Fruit fly (Drosophila melanogaster) whole organism, pupa: Measurements from ENCODE around the gene nur.

ENCODE experiments used
- CG10348 ChIP-seq: fragments of 200-800 bp; sonication (Bioruptor generic); IDR thresholded peaks from 2 replicates; pipeline ENCODE4 v1.3.6; 2022; ENCODE audit warnings: missing biosample characterization, missing genetic modification characterization
- CG12605 ChIP-seq: fragments of 200-800 bp; sonication (Bioruptor generic); IDR thresholded peaks from 2 replicates; pipeline ENCODE4 v1.3.6; 2022; ENCODE audit warnings: missing biosample characterization, missing genetic modification characterization
- CG13204 ChIP-seq: fragments of 200-800 bp; sonication (Bioruptor generic); optimal IDR thresholded peaks from 2 replicates; lab custom pipeline; 2018; ENCODE audit warnings: missing biosample characterization, mild to moderate bottlenecking, missing genetic modification characterization, moderate library complexity
- CG14655 ChIP-seq: fragments of 200-800 bp; sonication (Bioruptor generic); optimal IDR thresholded peaks from 3 replicates; lab custom pipeline; 2017; ENCODE audit warnings: mild to moderate bottlenecking, missing biosample characterization, missing genetic modification reagents, missing genetic modification characterization
- CG15710 ChIP-seq: fragments of 200-800 bp; sonication (Bioruptor generic); optimal IDR thresholded peaks from 2 replicates; lab custom pipeline; 2018; ENCODE audit warnings: missing biosample characterization, mild to moderate bottlenecking, missing genetic modification characterization, moderate library complexity
- CG17806 ChIP-seq: fragments of 200-800 bp; sonication (Bioruptor generic); optimal IDR thresholded peaks from 2 replicates; lab custom pipeline; 2018; ENCODE audit warnings: missing biosample characterization, mild to moderate bottlenecking, missing genetic modification characterization, moderate library complexity
- CG32121 ChIP-seq: fragments of 200-800 bp; sonication (Bioruptor generic); IDR thresholded peaks from 2 replicates; pipeline ENCODE4 v1.3.6; 2022; ENCODE audit warnings: missing biosample characterization, missing genetic modification characterization
- CG34367 ChIP-seq: fragments of 200-800 bp; sonication (Bioruptor generic); optimal IDR thresholded peaks from 2 replicates; lab custom pipeline; 2018; ENCODE audit warnings: missing biosample characterization, mild to moderate bottlenecking, missing genetic modification characterization
- CG4496 ChIP-seq: fragments of 200-800 bp; sonication (Bioruptor generic); IDR thresholded peaks from 3 replicates; pipeline ENCODE4 v1.3.6; 2022; ENCODE audit warnings: missing biosample characterization, missing genetic modification characterization
- CG8159 ChIP-seq: fragments of 200-800 bp; sonication (Bioruptor generic); optimal IDR thresholded peaks from 3 replicates; lab custom pipeline; 2018; ENCODE audit warnings: missing biosample characterization, mild to moderate bottlenecking, missing genetic modification characterization, moderate library complexity
- CG8301 ChIP-seq: fragments of 200-800 bp; sonication (Bioruptor generic); optimal IDR thresholded peaks from 2 replicates; lab custom pipeline; 2018; ENCODE audit warnings: missing biosample characterization, mild to moderate bottlenecking, missing genetic modification characterization
- CG9948 ChIP-seq: fragments of 200-800 bp; sonication (Bioruptor generic); optimal IDR thresholded peaks from 2 replicates; lab custom pipeline; 2018; ENCODE audit warnings: missing biosample characterization, mild to moderate bottlenecking, missing genetic modification characterization, moderate library complexity
- D1 ChIP-seq: fragments of 200-800 bp; sonication (Bioruptor generic); optimal IDR thresholded peaks from 2 replicates; lab custom pipeline; 2018; ENCODE audit warnings: missing biosample characterization, mild to moderate bottlenecking, missing genetic modification characterization, moderate library complexity
- EcR ChIP-seq: fragments of 200-800 bp; sonication (Bioruptor generic); optimal IDR thresholded peaks from 3 replicates; lab custom pipeline; 2019; ENCODE audit warnings: missing biosample characterization, missing genetic modification characterization, mild to moderate bottlenecking, moderate library complexity, missing genetic modification reagents
- Ets98B ChIP-seq: fragments of 200-800 bp; sonication (Bioruptor generic); IDR thresholded peaks from 2 replicates; pipeline ENCODE4 v1.3.6; 2022; ENCODE audit warnings: missing biosample characterization, missing genetic modification characterization
- Pif1A ChIP-seq: fragments of 200-800 bp; sonication (Bioruptor generic); optimal IDR thresholded peaks from 3 replicates; lab custom pipeline; 2016; ENCODE audit warnings: missing biosample characterization, missing genetic modification characterization
- Pif1B ChIP-seq: fragments of 200-800 bp; sonication (Bioruptor generic); optimal IDR thresholded peaks from 3 replicates; lab custom pipeline; 2016; ENCODE audit warnings: missing biosample characterization, missing genetic modification characterization
- Snoo ChIP-seq: fragments of 200-800 bp; sonication (Bioruptor generic); optimal IDR thresholded peaks from 3 replicates; lab custom pipeline; 2017; ENCODE audit warnings: missing biosample characterization, mild to moderate bottlenecking, missing genetic modification characterization, inconsistent platforms
- fd96Ca ChIP-seq: fragments of 200-800 bp; sonication (Bioruptor generic); IDR thresholded peaks from 3 replicates; pipeline ENCODE4 v1.3.6; 2022; ENCODE audit warnings: missing biosample characterization, missing genetic modification characterization
- gl ChIP-seq: fragments of 200-800 bp; sonication (Bioruptor generic); optimal IDR thresholded peaks from 2 replicates; lab custom pipeline; 2018; ENCODE audit warnings: missing biosample characterization, mild to moderate bottlenecking, missing genetic modification characterization
- rn ChIP-seq: fragments of 200-800 bp; sonication (Bioruptor generic); IDR thresholded peaks from 2 replicates; pipeline ENCODE4 v1.3.6; 2022; ENCODE audit warnings: missing biosample characterization, missing genetic modification characterization

The nur gene

dm6 chr2L:13770884-13771283 lies 34.9 kb downstream of the nur start:
- TF ChIP-seq CG17806 (tag; lab: Kevin White, UChicago): no peak
- no peak for TF ChIP-seq Pif1A (GFP tag; lab: Kevin White, UChicago)
- TF ChIP-seq rn (GFP tag; lab: Robert Waterston, UW): no peak
- no peak for TF ChIP-seq CG32121
- TF ChIP-seq CG4496: no peak
- no peak for TF ChIP-seq D1 (tag; lab: Kevin White, UChicago)
- no peak for TF ChIP-seq Snoo
- no peak for TF ChIP-seq CG15710 (tag; lab: Kevin White, UChicago)
- TF ChIP-seq CG13204 (GFP tag; lab: Kevin White, UChicago): no peak
- no peak for TF ChIP-seq CG14655 (GFP tag; lab: Kevin White, UChicago)
- TF ChIP-seq CG10348: no peak
- no peak for TF ChIP-seq EcR (GFP tag; lab: Kevin White, UChicago)

DNA sequence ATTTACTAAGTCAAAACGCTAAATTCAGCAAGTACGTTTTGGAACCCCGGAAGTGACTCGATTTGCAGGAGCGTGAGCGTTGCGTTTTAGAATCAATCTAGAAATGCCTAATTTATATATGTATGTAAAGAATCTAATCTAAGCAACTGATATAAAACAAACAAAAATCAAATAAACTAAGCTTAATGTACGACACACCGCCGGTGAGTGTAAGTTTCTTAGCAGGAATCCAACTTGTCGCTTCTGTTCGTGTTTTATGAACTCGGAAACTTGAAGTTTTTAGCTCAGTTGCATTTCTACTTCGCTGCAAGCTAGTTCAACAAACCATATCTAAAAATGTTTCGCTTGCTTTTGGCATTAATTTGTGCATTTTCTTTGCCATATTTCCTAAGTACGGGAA lies 37.8 kb downstream of the nur start, which contains the start of gene CG43376:
TSS of gene CG43376 (plus strand) at position 301 of the 400 bp plus-strand sequence.
- TF ChIP-seq CG8301 (tag; lab: Kevin White, UChicago): no peak
- no peak for TF ChIP-seq CG14655 (GFP tag; lab: Kevin White, UChicago)
- TF ChIP-seq Snoo: no peak
- TF ChIP-seq Pif1B (GFP tag; lab: Kevin White, UChicago): no peak
- TF ChIP-seq CG13204 (GFP tag; lab: Kevin White, UChicago): no peak
- TF ChIP-seq CG12605 (GFP tag; lab: Robert Waterston, UW): no peak
- no peak for TF ChIP-seq EcR (GFP tag; lab: Kevin White, UChicago)
- no peak for TF ChIP-seq CG10348
- TF ChIP-seq CG9948 (tag; lab: Kevin White, UChicago): no peak
- TF ChIP-seq CG4496: no peak

dm6 chr2L:13776928-13777686 lies 41.2 kb downstream of the nur start:
- TF ChIP-seq EcR (GFP tag; lab: Kevin White, UChicago): peak; percentile 85
- TF ChIP-seq Pif1A (GFP tag; lab: Kevin White, UChicago): no peak
- TF ChIP-seq CG8301 (tag; lab: Kevin White, UChicago): no peak
- TF ChIP-seq CG13204 (GFP tag; lab: Kevin White, UChicago): peak; percentile 66
- TF ChIP-seq CG4496: 0 out of 3 replicates have a peak, but pooled peaks have one; percentile 42
- TF ChIP-seq, all 21 proteins: peak for 3

DNA sequence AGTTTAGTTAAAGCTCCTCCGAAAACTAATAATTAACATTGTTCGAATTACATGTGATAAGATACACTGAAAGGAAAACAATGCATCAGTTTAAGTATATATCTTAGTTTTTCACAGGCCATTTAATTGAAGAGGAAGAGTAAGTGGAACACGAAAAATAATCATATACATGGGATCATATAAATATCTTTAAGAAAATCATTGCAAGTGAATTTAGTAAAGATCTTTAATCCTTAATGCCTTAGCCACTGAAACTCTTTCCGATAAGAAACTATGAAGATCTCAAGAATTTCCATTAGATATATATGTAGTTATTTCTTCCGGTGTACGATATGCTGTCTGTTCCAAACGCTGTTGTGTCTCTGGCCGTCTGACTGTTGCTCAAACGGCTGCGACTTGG lies 42.7 kb downstream of the nur start:
- TF ChIP-seq Pif1B (GFP tag; lab: Kevin White, UChicago): peak; percentile 23
- peak; percentile 48 for TF ChIP-seq CG8301 (tag; lab: Kevin White, UChicago)
- no peak for TF ChIP-seq CG10348
- no peak for TF ChIP-seq D1 (tag; lab: Kevin White, UChicago)
- peak; percentile 48 for TF ChIP-seq Pif1A (GFP tag; lab: Kevin White, UChicago)
- no peak for TF ChIP-seq CG34367 (tag; lab: Kevin White, UChicago)
- TF ChIP-seq CG14655 (GFP tag; lab: Kevin White, UChicago): peak; percentile 67
- TF ChIP-seq rn (GFP tag; lab: Robert Waterston, UW): peak; percentile 48; the same call in 1 of the 2 replicates
- no peak for TF ChIP-seq gl (tag; lab: Kevin White, UChicago)
- no peak for TF ChIP-seq Snoo
- TF ChIP-seq CG4496: peak; percentile 65; the same call in 2 of the 3 replicates
- TF ChIP-seq CG15710 (tag; lab: Kevin White, UChicago): no peak
- TF ChIP-seq CG32121: peak; percentile 68
- TF ChIP-seq CG9948 (tag; lab: Kevin White, UChicago): peak; percentile 37
- no peak for TF ChIP-seq fd96Ca (GFP tag; lab: Robert Waterston, UW)
- no peak for TF ChIP-seq EcR (GFP tag; lab: Kevin White, UChicago)
- TF ChIP-seq Ets98B (GFP tag; lab: Robert Waterston, UW): peak; percentile 68
- peak; percentile 27; the same call in 1 of the 2 replicates for TF ChIP-seq CG12605 (GFP tag; lab: Robert Waterston, UW)
- no peak for TF ChIP-seq CG13204 (GFP tag; lab: Kevin White, UChicago)
- peak; percentile 1 for TF ChIP-seq CG8159 (tag; lab: Kevin White, UChicago)
- no peak for TF ChIP-seq CG17806 (tag; lab: Kevin White, UChicago)

DNA sequence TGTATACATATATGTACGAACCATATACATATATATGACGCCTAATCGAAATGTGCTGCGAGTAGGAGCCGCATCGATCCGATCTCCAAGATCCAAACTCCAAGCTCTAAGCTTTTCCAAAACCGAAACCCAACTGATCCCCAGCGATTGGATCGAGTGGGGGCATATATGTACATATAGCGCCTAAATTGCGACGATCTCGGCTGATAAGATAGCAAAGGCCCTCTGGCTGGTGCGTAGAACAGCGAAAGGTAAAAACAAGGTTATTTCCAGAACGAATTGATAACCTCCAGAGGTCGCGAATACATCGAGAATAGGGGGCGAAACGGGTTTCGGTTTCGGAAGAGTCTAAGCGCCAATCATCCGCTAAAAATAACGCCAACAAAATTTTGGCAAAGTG lies 43.2 kb downstream of the nur start:
- TF ChIP-seq CG8301 (tag; lab: Kevin White, UChicago): no peak
- no peak for TF ChIP-seq gl (tag; lab: Kevin White, UChicago)
- TF ChIP-seq CG9948 (tag; lab: Kevin White, UChicago): no peak
- TF ChIP-seq Snoo: no peak
- TF ChIP-seq CG13204 (GFP tag; lab: Kevin White, UChicago): no peak
- TF ChIP-seq fd96Ca (GFP tag; lab: Robert Waterston, UW): no peak

- TF ChIP-seq CG12605 (GFP tag; lab: Robert Waterston, UW): peak; percentile 54; the same call in 1 of the 2 replicates
- TF ChIP-seq CG17806 (tag; lab: Kevin White, UChicago): no peak
- peak; percentile 52 for TF ChIP-seq Ets98B (GFP tag; lab: Robert Waterston, UW)
- TF ChIP-seq CG9948 (tag; lab: Kevin White, UChicago): no peak
- no peak for TF ChIP-seq CG14655 (GFP tag; lab: Kevin White, UChicago)
- no peak for TF ChIP-seq CG4496
- TF ChIP-seq Pif1B (GFP tag; lab: Kevin White, UChicago): no peak
- no peak for TF ChIP-seq CG8301 (tag; lab: Kevin White, UChicago)
- 0 out of 3 replicates have a peak, but pooled peaks have one; percentile 27 for TF ChIP-seq fd96Ca (GFP tag; lab: Robert Waterston, UW)
- no peak for TF ChIP-seq Pif1A (GFP tag; lab: Kevin White, UChicago)
- no peak for TF ChIP-seq rn (GFP tag; lab: Robert Waterston, UW)
- no peak for TF ChIP-seq CG10348
- no peak for TF ChIP-seq CG13204 (GFP tag; lab: Kevin White, UChicago)
- peak; percentile 38 for TF ChIP-seq EcR (GFP tag; lab: Kevin White, UChicago)
These were observed 43.8 kb downstream of the nur start for dm6 chr2L:13779795-13780108.
